Worm (Caenorhabditis elegans) whole organism, midembryonic: ENCODE data around the gene K12H4.7.

Source experiments
- T22C8.4 ChIP-seq: fragments of 200-800 bp; sonication (Bioruptor generic); IDR thresholded peaks from 2 replicates; pipeline ENCODE4 v1.3.6; 2022; ENCODE audit warnings: missing genetic modification characterization, missing compliant biosample characterization
- cog-1 ChIP-seq: sonication (generic microtip); optimal IDR thresholded peaks from 2 replicates; lab custom pipeline; 2016; ENCODE audit warnings: missing genetic modification characterization, missing compliant biosample characterization
- flt-1 ChIP-seq: fragments of 200-800 bp; sonication (Bioruptor generic); IDR thresholded peaks from 2 replicates; pipeline ENCODE4 v1.3.6; 2022; ENCODE audit warnings: missing genetic modification characterization, missing compliant biosample characterization
- med-1 ChIP-seq: sonication (generic microtip); optimal IDR thresholded peaks from 2 replicates; lab custom pipeline; 2017; ENCODE audit warnings: missing genetic modification characterization, mild to moderate bottlenecking, missing compliant biosample characterization, antibody characterized with exemption, missing genetic modification reagents; ENCODE audit not compliant: insufficient read depth
- ref-1 ChIP-seq: fragments of 200-800 bp; sonication (Bioruptor generic); conservative IDR thresholded peaks from 2 replicates; pipeline ENCODE4 v1.3.6; 2022; ENCODE audit warnings: missing genetic modification reagents, missing genetic modification characterization, missing compliant biosample characterization
- tab-1 ChIP-seq: fragments of 200-800 bp; sonication (Bioruptor generic); IDR thresholded peaks from 2 replicates; pipeline ENCODE4 v1.3.6; 2022; ENCODE audit warnings: missing genetic modification characterization, missing compliant biosample characterization
- ztf-23 ChIP-seq: fragments of 200-800 bp; sonication (Bioruptor generic); IDR thresholded peaks from 2 replicates; pipeline ENCODE4 v1.3.6; 2022; ENCODE audit warnings: missing genetic modification reagents, missing genetic modification characterization, missing compliant biosample characterization
- ztf-29 ChIP-seq: fragments of 200-800 bp; sonication (Bioruptor generic); IDR thresholded peaks from 2 replicates; pipeline ENCODE4 v1.3.6; 2022; ENCODE audit warnings: missing genetic modification reagents, missing genetic modification characterization, missing compliant biosample characterization

DNA sequence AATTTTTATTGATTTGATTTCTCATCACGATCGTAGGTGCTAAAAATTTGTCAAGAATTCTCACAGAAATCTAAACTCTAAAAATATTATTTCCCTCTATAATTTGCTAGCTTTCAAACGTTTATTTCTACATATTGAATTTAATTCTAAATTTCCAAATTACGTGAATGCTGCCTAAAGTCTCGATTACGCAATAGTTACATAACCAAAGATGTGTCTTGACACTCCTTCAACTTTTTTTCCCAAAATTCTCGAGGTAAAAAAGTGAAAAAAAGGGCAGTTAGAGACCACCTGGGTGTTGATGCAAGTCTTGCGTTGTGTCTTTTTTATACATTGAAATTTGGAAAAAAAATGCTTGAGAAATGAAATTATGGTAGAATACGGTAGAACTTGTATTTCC is 957 bp upstream of the K12H4.7 start:
- TF ChIP-seq cog-1 (tag; lab: Kevin White, UChicago) = no peak
- TF ChIP-seq flt-1 (GFP tag; lab: Robert Waterston, UW) = no peak
- no peak for TF ChIP-seq tab-1 (GFP tag; lab: Robert Waterston, UW)
- TF ChIP-seq med-1 = no peak
- TF ChIP-seq ztf-23 (GFP tag; lab: Robert Waterston, UW) = no peak
- no peak for TF ChIP-seq ref-1 (GFP tag; lab: Robert Waterston, UW)
- no peak for TF ChIP-seq T22C8.4 (GFP tag; lab: Robert Waterston, UW)
- no peak for TF ChIP-seq ztf-29 (GFP tag; lab: Robert Waterston, UW)
